Worm (Caenorhabditis elegans) whole organism, late embryonic: ENCODE results near the gene mab-21.

Source experiments
- C08G9.2 ChIP-seq: sonication (generic microtip); optimal IDR thresholded peaks from 2 replicates; lab custom pipeline; 2016; ENCODE audit warnings: mild to moderate bottlenecking, missing genetic modification characterization, moderate library complexity, missing compliant biosample characterization
- F13H6.1 ChIP-seq: sonication (generic microtip); optimal IDR thresholded peaks from 2 replicates; lab custom pipeline; 2016; ENCODE audit warnings: missing genetic modification characterization, missing compliant biosample characterization
- T23F11.4 ChIP-seq: fragments of 200-800 bp; sonication (Bioruptor generic); optimal IDR thresholded peaks from 2 replicates; lab custom pipeline; 2018; ENCODE audit warnings: mild to moderate bottlenecking, missing genetic modification characterization, missing compliant biosample characterization
- Y22D7AL.16 ChIP-seq: sonication (generic microtip); optimal IDR thresholded peaks from 2 replicates; lab custom pipeline; 2016; ENCODE audit warnings: missing genetic modification characterization, missing compliant biosample characterization
- ahr-1 ChIP-seq: sonication (generic microtip); optimal IDR thresholded peaks from 2 replicates; lab custom pipeline; 2016; ENCODE audit warnings: missing genetic modification characterization, missing compliant biosample characterization
- ama-1 ChIP-seq: fragments of 150-350 bp; optimal IDR thresholded peaks from 2 replicates; lab custom pipeline; 2014
- ceh-14 ChIP-seq: sonication (generic microtip); optimal IDR thresholded peaks from 2 replicates; lab custom pipeline; 2016; ENCODE audit warnings: missing genotype, missing genetic modification characterization, missing compliant biosample characterization
- ceh-2 ChIP-seq: sonication (generic microtip); optimal IDR thresholded peaks from 2 replicates; lab custom pipeline; 2016; ENCODE audit warnings: missing genotype, missing genetic modification characterization, missing compliant biosample characterization
- ceh-24 ChIP-seq: sonication (generic microtip); optimal IDR thresholded peaks from 2 replicates; lab custom pipeline; 2016; ENCODE audit warnings: mild to moderate bottlenecking, missing genetic modification characterization, missing compliant biosample characterization
- ceh-31 ChIP-seq: sonication (generic microtip); optimal IDR thresholded peaks from 2 replicates; lab custom pipeline; 2016; ENCODE audit warnings: missing genetic modification characterization, missing compliant biosample characterization
- ceh-45 ChIP-seq: fragments of 200-800 bp; sonication (Bioruptor generic); IDR thresholded peaks from 2 replicates; pipeline ENCODE4 v1.3.6; 2022; ENCODE audit warnings: missing genetic modification reagents, missing genetic modification characterization, missing compliant biosample characterization
- ceh-48 ChIP-seq: sonication (generic microtip); optimal IDR thresholded peaks from 2 replicates; lab custom pipeline; 2016; ENCODE audit warnings: missing genetic modification characterization, inconsistent platforms, missing compliant biosample characterization
- ceh-6 ChIP-seq: fragments of 200-800 bp; sonication (Bioruptor generic); optimal IDR thresholded peaks from 2 replicates; lab custom pipeline; 2018; ENCODE audit warnings: mild to moderate bottlenecking, missing genetic modification characterization, missing compliant biosample characterization
- che-1 ChIP-seq: sonication (generic microtip); optimal IDR thresholded peaks from 2 replicates; lab custom pipeline; 2016; ENCODE audit warnings: mild to moderate bottlenecking, missing genetic modification characterization, missing compliant biosample characterization
- elt-4 ChIP-seq: sonication (generic microtip); optimal IDR thresholded peaks from 2 replicates; lab custom pipeline; 2016; ENCODE audit warnings: missing genetic modification characterization, missing compliant biosample characterization
- ets-4 ChIP-seq: sonication (generic microtip); optimal IDR thresholded peaks from 2 replicates; lab custom pipeline; 2016; ENCODE audit warnings: missing genetic modification characterization, missing compliant biosample characterization
- fax-1 ChIP-seq: sonication (generic microtip); optimal IDR thresholded peaks from 2 replicates; lab custom pipeline; 2016; ENCODE audit warnings: missing genotype, missing genetic modification characterization, missing compliant biosample characterization
- fkh-10 ChIP-seq: fragments of 150-350 bp; optimal IDR thresholded peaks from 2 replicates; lab custom pipeline; 2014; ENCODE audit warnings: missing biosample characterization, missing genetic modification reagents, missing genetic modification characterization
- fkh-6 ChIP-seq: sonication (generic microtip); optimal IDR thresholded peaks from 2 replicates; lab custom pipeline; 2016; ENCODE audit warnings: missing genetic modification characterization, missing compliant biosample characterization
- gmeb-2 ChIP-seq: sonication (generic microtip); optimal IDR thresholded peaks from 2 replicates; lab custom pipeline; 2016; ENCODE audit warnings: missing genetic modification characterization, inconsistent platforms, missing compliant biosample characterization
- hlh-13 ChIP-seq: fragments of 200-800 bp; sonication (Bioruptor generic); optimal IDR thresholded peaks from 2 replicates; lab custom pipeline; 2018; ENCODE audit warnings: mild to moderate bottlenecking, missing genetic modification characterization, missing compliant biosample characterization
- hlh-15 ChIP-seq: sonication (generic microtip); optimal IDR thresholded peaks from 2 replicates; lab custom pipeline; 2016; ENCODE audit warnings: missing genetic modification characterization, missing compliant biosample characterization
- hlh-30 ChIP-seq: sonication (generic microtip); optimal IDR thresholded peaks from 2 replicates; lab custom pipeline; 2017; ENCODE audit warnings: antibody characterized with exemption, missing genetic modification characterization, missing compliant biosample characterization; ENCODE audit not compliant: insufficient read depth
- npax-4 ChIP-seq: sonication (generic microtip); optimal IDR thresholded peaks from 2 replicates; lab custom pipeline; 2016; ENCODE audit warnings: missing genetic modification characterization, missing compliant biosample characterization
- pat-9 ChIP-seq: fragments of 200-800 bp; sonication (Bioruptor generic); optimal IDR thresholded peaks from 2 replicates; lab custom pipeline; 2018; ENCODE audit warnings: mild to moderate bottlenecking, missing genetic modification characterization, moderate library complexity, missing compliant biosample characterization
- pros-1 ChIP-seq: fragments of 150-350 bp; optimal IDR thresholded peaks from 2 replicates; lab custom pipeline; 2014; ENCODE audit warnings: missing biosample characterization, missing genetic modification reagents, missing genetic modification characterization
- ref-2 ChIP-seq: sonication (generic microtip); optimal IDR thresholded peaks from 2 replicates; lab custom pipeline; 2016; ENCODE audit warnings: missing genetic modification characterization, missing compliant biosample characterization
- tbx-2 ChIP-seq: sonication (generic microtip); optimal IDR thresholded peaks from 2 replicates; lab custom pipeline; 2016; ENCODE audit warnings: missing genetic modification characterization, missing compliant biosample characterization
- unc-42 ChIP-seq: sonication (generic microtip); optimal IDR thresholded peaks from 2 replicates; lab custom pipeline; 2016; ENCODE audit warnings: missing genotype, missing genetic modification characterization, missing compliant biosample characterization
- zip-5 ChIP-seq: sonication (generic microtip); optimal IDR thresholded peaks from 2 replicates; lab custom pipeline; 2016; ENCODE audit warnings: missing genetic modification characterization, missing compliant biosample characterization

The mab-21 gene

ce11 chrIII:4593098-4593697, 7.4 kb upstream of the mab-21 start, which contains the start of gene erh-2:
Gene erh-2 (plus strand): TSS chrIII:4593231.
- TF ChIP-seq pat-9 (tag; lab: Kevin White, UChicago) (no peak), ama-1 (lab: Kevin White, UChicago) (no peak), gmeb-2 (tag; lab: Kevin White, UChicago) (no peak), ahr-1 (tag; lab: Kevin White, UChicago) (no peak), Y22D7AL.16 (no peak), tbx-2 (tag; lab: Kevin White, UChicago) (no peak), fkh-10 (GFP tag; lab: Kevin White, UChicago) (no peak), pros-1 (tag; lab: Kevin White, UChicago) (no peak), hlh-15 (no peak), ets-4 (tag; lab: Kevin White, UChicago) (no peak), ceh-31 (tag; lab: Kevin White, UChicago) (no peak)
- TF ChIP-seq, all 69 proteins: peak for 0

ce11 chrIII:4594324-4594723, 6.2 kb upstream of the mab-21 start, which contains the start of gene apc-11:
Gene apc-11 (minus strand): TSS chrIII:4594424.
- TF ChIP-seq T23F11.4 (GFP tag; lab: Kevin White, UChicago) (no peak), ahr-1 (tag; lab: Kevin White, UChicago) (no peak), tbx-2 (tag; lab: Kevin White, UChicago) (no peak), ceh-14 (tag; lab: Kevin White, UChicago) (no peak), ceh-45 (GFP tag; lab: Robert Waterston, UW) (no peak), che-1 (tag; lab: Kevin White, UChicago) (no peak), ets-4 (tag; lab: Kevin White, UChicago) (no peak), F13H6.1 (tag; lab: Kevin White, UChicago) (no peak), ceh-48 (tag; lab: Kevin White, UChicago) (no peak), hlh-30 (tag; lab: Kevin White, UChicago) (no peak), Y22D7AL.16 (no peak), gmeb-2 (tag; lab: Kevin White, UChicago) (no peak)

- TF ChIP-seq elt-4 (tag; lab: Kevin White, UChicago) (no peak), fkh-6 (tag; lab: Kevin White, UChicago) (no peak), hlh-13 (GFP tag; lab: Kevin White, UChicago) (no peak), Y22D7AL.16 (no peak), ceh-6 (no peak), zip-5 (tag; lab: Kevin White, UChicago) (no peak)
These were observed 5.6 kb upstream of the mab-21 start for ce11 chrIII:4594762-4595523.

ce11 chrIII:4595771-4596227, 4.8 kb upstream of the mab-21 start, which contains the start of gene asb-1:
Gene asb-1 (minus strand): TSS chrIII:4595821.
- TF ChIP-seq elt-4 (tag; lab: Kevin White, UChicago), result no peak
- TF ChIP-seq ref-2, result no peak
- no peak for TF ChIP-seq ceh-2
- no peak for TF ChIP-seq fax-1 (tag; lab: Kevin White, UChicago)
- no peak for TF ChIP-seq Y22D7AL.16
- no peak for TF ChIP-seq ceh-24 (tag; lab: Kevin White, UChicago)
- no peak for TF ChIP-seq hlh-13 (GFP tag; lab: Kevin White, UChicago)
- TF ChIP-seq npax-4 (tag; lab: Kevin White, UChicago), result no peak
- no peak for TF ChIP-seq che-1 (tag; lab: Kevin White, UChicago)
- no peak for TF ChIP-seq unc-42 (tag; lab: Kevin White, UChicago)
- TF ChIP-seq ets-4 (tag; lab: Kevin White, UChicago), result no peak

- TF ChIP-seq pat-9 (tag; lab: Kevin White, UChicago) (no peak), C08G9.2 (tag; lab: Kevin White, UChicago) (no peak)
These were observed 733 bp downstream of the mab-21 start for ce11 chrIII:4601286-4601685.
